Worm (Caenorhabditis elegans) whole organism, L3 larva: ENCODE measurements around the gene ddo-3.
A peak's percentile ranks its signal among the peaks of the same experiment; 100 is the strongest.

Experiments
- R02D3.7 ChIP-seq: fragments of 150-350 bp; optimal IDR thresholded peaks from 2 replicates; lab custom pipeline; 2014; ENCODE audit warnings: missing biosample characterization, missing genetic modification characterization
- ama-1 ChIP-seq: fragments of 150-350 bp; optimal IDR thresholded peaks from 2 replicates; lab custom pipeline; 2018
- ceh-16 ChIP-seq: sonication (generic microtip); optimal IDR thresholded peaks from 2 replicates; lab custom pipeline; 2017; ENCODE audit warnings: missing biosample characterization, missing genetic modification characterization
- ceh-28 ChIP-seq: fragments of 150-350 bp; optimal IDR thresholded peaks from 2 replicates; lab custom pipeline; 2014; ENCODE audit warnings: missing biosample characterization, missing genetic modification reagents, missing genetic modification characterization
- ceh-82 ChIP-seq: fragments of 150-350 bp; optimal IDR thresholded peaks from 2 replicates; lab custom pipeline; 2014; ENCODE audit warnings: missing biosample characterization, missing genetic modification characterization
- ceh-9 ChIP-seq: sonication (generic microtip); optimal IDR thresholded peaks from 2 replicates; lab custom pipeline; 2018; ENCODE audit warnings: missing biosample characterization, missing genetic modification characterization
- daf-12 ChIP-seq: fragments of 150-350 bp; optimal IDR thresholded peaks from 2 replicates; lab custom pipeline; 2014; ENCODE audit warnings: missing biosample characterization, missing genetic modification reagents, missing genetic modification characterization
- egl-27 ChIP-seq: sonication (generic microtip); optimal IDR thresholded peaks from 4 replicates; lab custom pipeline; 2017; ENCODE audit warnings: missing biosample characterization, missing genetic modification reagents, missing genetic modification characterization
- egl-5 ChIP-seq: fragments of 150-350 bp; optimal IDR thresholded peaks from 2 replicates; lab custom pipeline; 2017; ENCODE audit warnings: missing biosample characterization, missing genetic modification reagents, missing genetic modification characterization, inconsistent platforms
- elt-2 ChIP-seq: sonication (generic microtip); optimal IDR thresholded peaks from 2 replicates; lab custom pipeline; 2016; ENCODE audit warnings: missing genetic modification reagents, mild to moderate bottlenecking, missing genetic modification characterization, missing compliant biosample characterization
- elt-3 ChIP-seq, 3 experiments: fragments of 150-350 bp in 1 of 3; sonication (generic microtip) in 2 of 3; optimal IDR thresholded peaks; 2 replicates in 2 of 3; 4 replicates in 1 of 3; lab custom pipeline; 2014 to 2017; ENCODE audit warnings: missing biosample characterization in 3 of 3, missing genetic modification characterization in 3 of 3
- eor-1 ChIP-seq, 2 experiments: fragments of 150-350 bp; optimal IDR thresholded peaks; 2 replicates each; lab custom pipeline; 2014 to 2018; ENCODE audit warnings: missing biosample characterization in 2 of 2, missing genetic modification characterization in 2 of 2
- fkh-10 ChIP-seq: sonication (generic microtip); optimal IDR thresholded peaks from 2 replicates; lab custom pipeline; 2017; ENCODE audit warnings: missing biosample characterization, missing genetic modification reagents, missing genetic modification characterization
- hmg-11 ChIP-seq: sonication (generic microtip); optimal IDR thresholded peaks from 2 replicates; lab custom pipeline; 2016; ENCODE audit warnings: missing genetic modification characterization, missing compliant biosample characterization
- jun-1 ChIP-seq: fragments of 150-350 bp; optimal IDR thresholded peaks from 2 replicates; lab custom pipeline; 2014; ENCODE audit warnings: missing biosample characterization, missing genetic modification reagents, missing genetic modification characterization
- lin-15B ChIP-seq: fragments of 150-350 bp; optimal IDR thresholded peaks from 2 replicates; lab custom pipeline; 2014; ENCODE audit warnings: missing biosample characterization, missing genetic modification characterization
- lin-39 ChIP-seq: fragments of 150-350 bp; optimal IDR thresholded peaks from 2 replicates; lab custom pipeline; 2018; ENCODE audit warnings: missing biosample characterization, missing genetic modification reagents, missing genetic modification characterization
- lsy-12 ChIP-seq: sonication (generic microtip); optimal IDR thresholded peaks from 2 replicates; lab custom pipeline; 2016; ENCODE audit warnings: mild to moderate bottlenecking, missing genetic modification characterization, missing compliant biosample characterization
- mdl-1 ChIP-seq: fragments of 150-350 bp; optimal IDR thresholded peaks from 2 replicates; lab custom pipeline; 2014; ENCODE audit warnings: missing biosample characterization, missing genetic modification characterization
- mml-1 ChIP-seq: fragments of 150-350 bp; sonication (generic microtip); optimal IDR thresholded peaks from 3 replicates; lab custom pipeline; 2014; ENCODE audit warnings: missing biosample characterization, missing genetic modification characterization
- nfya-1 ChIP-seq: sonication (generic microtip); optimal IDR thresholded peaks from 2 replicates; lab custom pipeline; 2017; ENCODE audit warnings: missing genetic modification characterization, mild to moderate bottlenecking, missing compliant biosample characterization, antibody characterized with exemption, moderate library complexity; ENCODE audit not compliant: insufficient read depth
- nhr-11 ChIP-seq: fragments of 150-350 bp; optimal IDR thresholded peaks from 2 replicates; lab custom pipeline; 2014; ENCODE audit warnings: missing biosample characterization, missing genetic modification characterization
- nhr-12 ChIP-seq: fragments of 150-350 bp; optimal IDR thresholded peaks from 2 replicates; lab custom pipeline; 2014; ENCODE audit warnings: missing biosample characterization, missing genetic modification characterization
- nhr-23 ChIP-seq: fragments of 150-350 bp; optimal IDR thresholded peaks from 2 replicates; lab custom pipeline; 2014; ENCODE audit warnings: missing biosample characterization, missing genetic modification reagents, missing genetic modification characterization
- nhr-237 ChIP-seq: fragments of 150-350 bp; optimal IDR thresholded peaks from 2 replicates; lab custom pipeline; 2014; ENCODE audit warnings: missing biosample characterization, missing genetic modification characterization
- nhr-25 ChIP-seq: sonication (generic microtip); optimal IDR thresholded peaks from 2 replicates; lab custom pipeline; 2017; ENCODE audit warnings: missing biosample characterization, missing genetic modification characterization
- nhr-28 ChIP-seq: fragments of 150-350 bp; optimal IDR thresholded peaks from 2 replicates; lab custom pipeline; 2014; ENCODE audit warnings: missing biosample characterization, missing genetic modification characterization
- nhr-43 ChIP-seq: sonication (generic microtip); optimal IDR thresholded peaks from 2 replicates; lab custom pipeline; 2016; ENCODE audit warnings: mild to moderate bottlenecking, missing genetic modification characterization, missing compliant biosample characterization; ENCODE audit not compliant: poor library complexity, severe bottlenecking
- nhr-76 ChIP-seq: fragments of 150-350 bp; sonication (generic microtip); optimal IDR thresholded peaks from 5 replicates; lab custom pipeline; 2014; ENCODE audit warnings: missing biosample characterization, missing genetic modification characterization
- nhr-77 ChIP-seq: fragments of 150-350 bp; optimal IDR thresholded peaks from 2 replicates; lab custom pipeline; 2014; ENCODE audit warnings: missing biosample characterization, missing genetic modification characterization
- pha-4 ChIP-seq: fragments of 150-350 bp; optimal IDR thresholded peaks from 2 replicates; lab custom pipeline; 2014; ENCODE audit warnings: missing biosample characterization, missing genetic modification reagents, missing genetic modification characterization
- pqm-1 ChIP-seq: fragments of 150-350 bp; optimal IDR thresholded peaks from 2 replicates; lab custom pipeline; 2017; ENCODE audit warnings: missing biosample characterization, missing genetic modification characterization, inconsistent platforms
- sea-2 ChIP-seq: fragments of 150-350 bp; sonication (generic microtip); optimal IDR thresholded peaks from 4 replicates; lab custom pipeline; 2014; ENCODE audit warnings: missing biosample characterization, missing genetic modification reagents, missing genetic modification characterization
- skn-1 ChIP-seq: fragments of 150-350 bp; optimal IDR thresholded peaks from 2 replicates; lab custom pipeline; 2014; ENCODE audit warnings: missing biosample characterization, missing genetic modification characterization
- snpc-4 ChIP-seq: fragments of 150-350 bp; optimal IDR thresholded peaks from 2 replicates; lab custom pipeline; 2014; ENCODE audit warnings: missing biosample characterization, missing genetic modification characterization
- tbx-2 ChIP-seq: sonication (generic microtip); optimal IDR thresholded peaks from 2 replicates; lab custom pipeline; 2016; ENCODE audit warnings: mild to moderate bottlenecking, missing genetic modification characterization, missing compliant biosample characterization
- unc-39 ChIP-seq: sonication (generic microtip); optimal IDR thresholded peaks from 4 replicates; lab custom pipeline; 2017; ENCODE audit warnings: missing biosample characterization, missing genetic modification characterization
- zag-1 ChIP-seq: fragments of 150-350 bp; optimal IDR thresholded peaks from 2 replicates; lab custom pipeline; 2014; ENCODE audit warnings: missing biosample characterization, missing genetic modification characterization
- ztf-11 ChIP-seq: fragments of 150-350 bp; optimal IDR thresholded peaks from 2 replicates; lab custom pipeline; 2014; ENCODE audit warnings: missing biosample characterization, missing genetic modification characterization

ddo-3 gene

DNA sequence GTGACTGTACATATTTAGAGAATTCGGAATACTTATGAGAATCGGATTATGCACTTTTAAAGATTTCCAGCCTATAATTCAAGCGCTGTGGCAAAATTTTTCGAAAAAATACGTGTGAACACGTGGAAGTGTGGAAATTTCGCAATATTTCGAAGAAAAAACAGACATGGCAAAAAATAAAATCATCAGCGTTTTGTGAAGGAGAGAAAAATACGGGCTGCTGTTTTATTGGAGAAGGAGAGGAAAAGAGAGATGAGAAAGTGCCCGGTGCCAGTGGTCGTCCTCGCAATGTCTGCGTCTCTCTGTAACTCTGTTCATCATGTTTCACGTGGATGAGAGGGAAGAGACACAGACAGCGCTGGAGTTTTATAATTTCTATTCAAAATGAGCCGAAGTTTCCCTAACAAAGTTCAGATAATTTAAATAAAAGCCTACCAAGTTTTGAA, 18.4 kb downstream of the ddo-3 start (continued):
- no peak for TF ChIP-seq zag-1 (tag; lab: Kevin White, UChicago)
- TF ChIP-seq egl-27 = no peak
- no peak for TF ChIP-seq sea-2
- no peak for TF ChIP-seq nhr-12 (tag; lab: Kevin White, UChicago)
- peak; percentile 95 for TF ChIP-seq ama-1 (lab: Kevin White, UChicago)
- TF ChIP-seq nhr-237 = no peak
- no peak for TF ChIP-seq elt-3 (tag; optimal IDR thresholded peaks at IDR 0.05; lab: Kevin White, UChicago)
- TF ChIP-seq mml-1 (tag; lab: Kevin White, UChicago) = no peak
- no peak for TF ChIP-seq ceh-9 (tag; lab: Kevin White, UChicago)
- no peak for TF ChIP-seq ztf-11 (tag; lab: Kevin White, UChicago)
- peak; percentile 68 for TF ChIP-seq lin-39
- peak; percentile 57 for TF ChIP-seq lin-15B (tag; lab: Kevin White, UChicago)
- TF ChIP-seq pha-4 (tag; lab: Kevin White, UChicago) = no peak
- no peak for TF ChIP-seq egl-5 (tag; lab: Kevin White, UChicago)

DNA sequence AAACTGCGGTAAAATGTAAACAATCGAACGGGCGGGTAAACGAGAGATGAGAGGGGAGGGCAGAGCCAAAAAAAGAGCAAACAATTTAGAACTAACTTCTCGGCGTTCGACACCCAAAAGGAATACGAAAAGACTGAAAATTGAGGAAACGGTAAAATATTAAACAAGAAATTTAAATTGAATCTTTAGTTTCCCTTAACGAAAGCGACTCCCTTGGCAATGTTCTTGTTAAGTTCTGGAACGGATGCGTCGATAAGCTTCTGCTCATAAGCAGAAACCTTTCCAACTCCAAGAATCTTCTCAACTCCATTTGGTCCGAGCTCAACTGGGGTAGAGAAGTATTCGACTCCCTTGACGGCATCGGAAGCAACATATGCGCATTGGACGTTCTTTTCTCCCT, 19.0 kb downstream of the ddo-3 start:
- TF ChIP-seq R02D3.7 (no peak), jun-1 (tag; lab: Kevin White, UChicago) (no peak), egl-5 (tag; lab: Kevin White, UChicago) (no peak), nhr-77 (no peak), pha-4 (tag; lab: Kevin White, UChicago) (peak; percentile 64), nhr-11 (no peak)

- TF ChIP-seq skn-1 (tag; lab: Kevin White, UChicago) (no peak), ztf-11 (tag; lab: Kevin White, UChicago) (no peak), nhr-11 (no peak), lin-15B (tag; lab: Kevin White, UChicago) (no peak), ceh-16 (tag; lab: Kevin White, UChicago) (no peak), fkh-10 (no peak), ama-1 (lab: Kevin White, UChicago) (peak; percentile 45), mml-1 (tag; lab: Kevin White, UChicago) (no peak), lin-39 (no peak), nhr-77 (no peak), unc-39 (no peak), elt-2 (tag; lab: Kevin White, UChicago) (peak; percentile 28)
Observed at ce11 chrIII:6607067-6607466, 19.4 kb downstream of the ddo-3 start.

ce11 chrIII:6607646-6608045, 20.0 kb downstream of the ddo-3 start:
- TF ChIP-seq hmg-11 (tag; lab: Kevin White, UChicago) (no peak), jun-1 (tag; lab: Kevin White, UChicago) (no peak), eor-1 (tag; optimal IDR thresholded peaks at IDR 0.05; lab: Kevin White, UChicago) (no peak), ama-1 (lab: Kevin White, UChicago) (no peak), nhr-23 (tag; lab: Kevin White, UChicago) (no peak), unc-39 (no peak), daf-12 (tag; lab: Kevin White, UChicago) (no peak), nhr-12 (tag; lab: Kevin White, UChicago) (no peak), nhr-237 (no peak), R02D3.7 (no peak), nhr-77 (no peak), ceh-82 (tag; lab: Kevin White, UChicago) (no peak), tbx-2 (tag; lab: Kevin White, UChicago) (no peak), fkh-10 (no peak), egl-5 (tag; lab: Kevin White, UChicago) (no peak), nhr-28 (tag; lab: Kevin White, UChicago) (no peak), elt-3 (tag; optimal IDR thresholded peaks at IDR 0.05; lab: Kevin White, UChicago) (no peak), mdl-1 (tag; lab: Kevin White, UChicago) (no peak), egl-27 (no peak), lsy-12 (tag; lab: Kevin White, UChicago) (no peak)

DNA sequence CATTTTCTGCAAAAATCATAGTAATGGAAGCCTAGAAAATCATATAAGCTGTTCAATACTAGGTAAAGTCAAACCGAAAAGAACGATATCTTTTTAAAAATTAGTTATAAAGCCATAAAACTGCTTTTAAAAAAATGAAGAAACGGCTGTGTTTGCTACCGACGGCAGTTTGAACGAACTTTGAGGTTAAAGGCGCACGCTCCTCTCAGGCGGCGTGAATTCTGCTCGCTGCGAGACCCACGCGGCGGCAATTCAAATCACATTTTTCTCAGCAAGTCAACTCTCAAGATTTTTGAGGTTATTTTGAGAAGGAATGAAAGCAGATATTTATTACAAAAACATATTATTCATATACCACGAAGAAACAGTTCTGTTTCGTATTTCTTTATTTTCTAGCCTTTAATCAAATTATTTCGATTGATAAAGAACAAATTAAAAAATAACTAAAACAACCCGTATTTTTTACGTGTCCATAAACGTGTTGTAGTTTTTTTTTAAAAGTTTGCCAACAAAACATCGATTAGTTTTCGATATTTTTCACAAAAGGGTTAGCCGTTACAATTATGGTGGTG, 20.5 kb downstream of the ddo-3 start, which contains the start of the genes mdh-2 and F20H11.4:
TSS of gene mdh-2 (minus strand) at position 6 of the 572 bp plus-strand sequence.
TSS of gene F20H11.4 (plus strand) at position 522 of the 572 bp plus-strand sequence.
- TF ChIP-seq nhr-43 (peak; percentile 49), hmg-11 (tag; lab: Kevin White, UChicago) (peak; percentile 73), sea-2 (no peak), tbx-2 (tag; lab: Kevin White, UChicago) (no peak), nhr-237 (no peak), nhr-25 (tag; lab: Kevin White, UChicago) (peak; percentile 87), nfya-1 (tag; lab: Kevin White, UChicago) (peak; percentile 87), skn-1 (tag; lab: Kevin White, UChicago) (peak; percentile 66), egl-5 (tag; lab: Kevin White, UChicago) (peak; percentile 43), lin-39 (peak; percentile 77), lin-15B (tag; lab: Kevin White, UChicago) (peak; percentile 86), lsy-12 (tag; lab: Kevin White, UChicago) (peak; percentile 16), pqm-1 (peak; percentile 34), snpc-4 (peak; percentile 62), jun-1 (tag; lab: Kevin White, UChicago) (peak; percentile 27), elt-2 (tag; lab: Kevin White, UChicago) (peak; percentile 54), nhr-11 (no peak), pha-4 (tag; lab: Kevin White, UChicago) (peak; percentile 95), zag-1 (tag; lab: Kevin White, UChicago) (no peak), ceh-28 (tag; lab: Kevin White, UChicago) (peak; percentile 14), nhr-23 (tag; lab: Kevin White, UChicago) (peak; percentile 70), R02D3.7 (peak; percentile 52), nhr-76 (tag; lab: Kevin White, UChicago) (no peak)
